Fruit fly (Drosophila melanogaster): Measurements from ENCODE around the gene CG32281.

dm6 chr3L:3172445-3172844 is 3.3 kb downstream of the CG32281 start, which contains the start of gene CG14963:
- TF ChIP-seq pan (optimal IDR thresholded peaks at IDR 0.05), result no peak
- TF ChIP-seq usp (GFP tag; optimal IDR thresholded peaks at IDR 0.05), result no peak

Measured in whole organism.